Fruit fly (Drosophila melanogaster): Measurements from ENCODE around the gene Nhe2.

Nhe2 gene

DNA sequence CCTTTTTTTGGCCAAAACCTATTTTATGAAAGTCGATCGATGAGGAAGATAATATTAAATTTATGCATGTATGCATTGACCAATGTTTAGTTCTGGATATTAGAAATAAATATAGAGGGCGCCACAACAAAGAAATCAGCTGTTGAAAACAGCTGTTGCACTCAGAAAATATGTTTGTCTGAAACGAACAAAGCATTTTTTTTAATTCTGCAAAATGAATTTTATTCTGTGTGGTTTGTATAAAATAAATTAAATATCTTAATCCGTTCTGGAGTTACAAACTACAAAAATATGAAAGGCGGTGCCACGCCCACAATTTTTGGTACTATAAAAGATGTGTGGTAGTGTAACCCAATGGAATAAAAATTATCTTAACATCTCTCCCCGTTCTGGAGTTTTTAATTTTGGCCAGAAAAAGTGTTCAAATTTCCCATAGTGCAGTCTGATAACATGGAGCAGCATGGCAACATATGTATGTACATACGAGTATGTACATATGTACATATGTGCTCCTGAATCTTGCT is 4.5 kb downstream of the Nhe2 start (continued):
- TF ChIP-seq CG10959 (GFP tag; IDR thresholded peaks at IDR 0.05) (peak; percentile 58), Aef1 (GFP tag; IDR thresholded peaks at IDR 0.05) (0 out of 3 replicates have a peak, but pooled peaks have one; percentile 9), dmrt99B (tag; optimal IDR thresholded peaks at IDR 0.05) (peak; percentile 65), trem (tag; optimal IDR thresholded peaks at IDR 0.05) (peak; percentile 40), CG12769 (tag; optimal IDR thresholded peaks at IDR 0.05) (no peak), CG14667 (GFP tag; IDR thresholded peaks at IDR 0.05) (no peak), Trl (optimal IDR thresholded peaks at IDR 0.05) (no peak), Trl (GFP tag; optimal IDR thresholded peaks at IDR 0.05) (peak; percentile 23), NK7.1 (GFP tag; optimal IDR thresholded peaks at IDR 0.05) (no peak), CG10654 (GFP tag; optimal IDR thresholded peaks at IDR 0.05) (peak; percentile 41), Lhr (GFP tag; optimal IDR thresholded peaks at IDR 0.05) (peak; percentile 36), so (GFP tag; IDR thresholded peaks at IDR 0.05) (no peak; the same call in 2 of the 3 replicates), Mrtf (GFP tag; IDR thresholded peaks at IDR 0.05) (no peak), CG4730 (GFP tag; IDR thresholded peaks at IDR 0.05) (no peak), pho (GFP tag; optimal IDR thresholded peaks at IDR 0.05) (no peak), CG11696 (GFP tag; IDR thresholded peaks at IDR 0.05) (no peak), repo (GFP tag; optimal IDR thresholded peaks at IDR 0.05) (no peak), CG8944 (GFP tag; optimal IDR thresholded peaks at IDR 0.05) (peak; percentile 22), Ravus (GFP tag; IDR thresholded peaks at IDR 0.05) (no peak), CG12236 (GFP tag; optimal IDR thresholded peaks at IDR 0.05) (peak; percentile 2), ato (GFP tag; IDR thresholded peaks at IDR 0.05; ENCODE audit: partially characterized antibody) (no peak), CG4854 (GFP tag; optimal IDR thresholded peaks at IDR 0.05) (peak; percentile 66), knrl (GFP tag; IDR thresholded peaks at IDR 0.05; ENCODE audit: partially characterized antibody) (no peak), Dbx (GFP tag; IDR thresholded peaks at IDR 0.05) (no peak), Med (GFP tag) (peak; percentile 74), CG8478 (optimal IDR thresholded peaks at IDR 0.05) (no peak), exex (tag; optimal IDR thresholded peaks at IDR 0.05) (no peak), Doc2 (GFP tag; IDR thresholded peaks at IDR 0.05) (no peak), Spps (tag; optimal IDR thresholded peaks at IDR 0.05) (peak; percentile 37), CG12104 (GFP tag; optimal IDR thresholded peaks at IDR 0.05) (peak; percentile 66), gcm (GFP tag; optimal IDR thresholded peaks at IDR 0.05) (peak; percentile 69), CG12155 (GFP tag; optimal IDR thresholded peaks at IDR 0.05) (no peak), ken (GFP tag; IDR thresholded peaks at IDR 0.05) (no peak), CG8281 (tag; optimal IDR thresholded peaks at IDR 0.05) (peak; percentile 7), Rx (GFP tag; IDR thresholded peaks at IDR 0.05) (no peak), cad (GFP tag; optimal IDR thresholded peaks at IDR 0.05) (no peak), CG14710 (tag; optimal IDR thresholded peaks at IDR 0.05) (peak; percentile 69), Max (GFP tag; optimal IDR thresholded peaks at IDR 0.05) (peak; percentile 81), pfk (GFP tag; optimal IDR thresholded peaks at IDR 0.05) (no peak), CG13894 (tag; optimal IDR thresholded peaks at IDR 0.05) (no peak), eyg (GFP tag; optimal IDR thresholded peaks at IDR 0.05) (peak; percentile 8), CG15073 (GFP tag; optimal IDR thresholded peaks at IDR 0.05) (no peak), CG16813 (GFP tag; IDR thresholded peaks at IDR 0.05; ENCODE audit: partially characterized antibody) (no peak), Atf-2 (GFP tag; optimal IDR thresholded peaks at IDR 0.05) (peak; percentile 53), hth (optimal IDR thresholded peaks at IDR 0.05) (no peak), pb (GFP tag; optimal IDR thresholded peaks at IDR 0.05) (peak; percentile 26), CG11398 (GFP tag; optimal IDR thresholded peaks at IDR 0.05) (no peak), CG13287 (GFP tag; IDR thresholded peaks at IDR 0.05; ENCODE audit: partially characterized antibody) (no peak), CG6791 (GFP tag; IDR thresholded peaks at IDR 0.05; ENCODE audit: partially characterized antibody) (no peak), CG3163 (GFP tag; optimal IDR thresholded peaks at IDR 0.05) (no peak), run (tag; optimal IDR thresholded peaks at IDR 0.05) (peak; percentile 20), tx (GFP tag; optimal IDR thresholded peaks at IDR 0.05) (peak; percentile 11)

Measured in whole organism, embryonic.